Fruit fly (Drosophila melanogaster) whole organism, embryonic: Measurements from ENCODE around the gene plum.
A peak's percentile ranks its signal among the peaks of the same experiment; 100 is the strongest.

Source experiments
- Atf-2 ChIP-seq: fragments of 200-800 bp; sonication (Bioruptor generic); optimal IDR thresholded peaks from 2 replicates; lab custom pipeline; 2016; ENCODE audit warnings: missing biosample characterization, missing genetic modification characterization
- Awh ChIP-seq: fragments of 200-800 bp; sonication (Bioruptor generic); IDR thresholded peaks from 2 replicates; pipeline ENCODE4, ENCODE4 v1.3.6; 2022; ENCODE audit warnings: missing biosample characterization, missing genetic modification characterization
- CG10321 ChIP-seq: fragments of 200-800 bp; sonication (Bioruptor generic); IDR thresholded peaks from 2 replicates; pipeline ENCODE4 v1.3.6; 2022; ENCODE audit warnings: missing biosample characterization, missing genetic modification characterization
- CG12299 ChIP-seq: fragments of 200-800 bp; sonication (Bioruptor generic); optimal IDR thresholded peaks from 2 replicates; lab custom pipeline; 2018; ENCODE audit warnings: missing biosample characterization, mild to moderate bottlenecking, missing genetic modification characterization
- CG16813 ChIP-seq: fragments of 200-800 bp; sonication (Bioruptor generic); IDR thresholded peaks from 3 replicates; pipeline ENCODE4 v1.3.6; 2022; ENCODE audit warnings: missing biosample characterization, missing genetic modification characterization; ENCODE audit not compliant: partially characterized antibody
- CG1792 ChIP-seq: fragments of 200-800 bp; sonication (Bioruptor generic); optimal IDR thresholded peaks from 2 replicates; lab custom pipeline; 2016; ENCODE audit warnings: missing biosample characterization, missing genetic modification characterization
- CG1832 ChIP-seq: fragments of 200-800 bp; sonication (Bioruptor generic); optimal IDR thresholded peaks from 2 replicates; lab custom pipeline; 2017; ENCODE audit warnings: missing biosample characterization, mild to moderate bottlenecking, missing genetic modification characterization, inconsistent platforms
- CG2116 ChIP-seq: fragments of 200-800 bp; sonication (Bioruptor generic); optimal IDR thresholded peaks from 3 replicates; lab custom pipeline; 2018; ENCODE audit warnings: missing biosample characterization, mild to moderate bottlenecking, missing genetic modification characterization
- CG2875 ChIP-seq: fragments of 200-800 bp; sonication (Bioruptor generic); optimal IDR thresholded peaks from 2 replicates; lab custom pipeline; 2017; ENCODE audit warnings: missing biosample characterization, mild to moderate bottlenecking, missing genetic modification characterization, missing genetic modification reagents
- CG4854 ChIP-seq: fragments of 200-800 bp; sonication (Bioruptor generic); optimal IDR thresholded peaks from 2 replicates; lab custom pipeline; 2016; ENCODE audit warnings: missing biosample characterization, missing genetic modification characterization, inconsistent platforms
- CG7556 ChIP-seq: fragments of 200-800 bp; sonication (Bioruptor generic); optimal IDR thresholded peaks from 2 replicates; lab custom pipeline; 2017; ENCODE audit warnings: missing biosample characterization, mild to moderate bottlenecking, missing genetic modification characterization
- CG7839 ChIP-seq: fragments of 200-800 bp; sonication (Bioruptor generic); optimal IDR thresholded peaks from 3 replicates; lab custom pipeline; 2018; ENCODE audit warnings: missing biosample characterization, mild to moderate bottlenecking, missing genetic modification characterization, moderate library complexity
- CG7928 ChIP-seq: fragments of 200-800 bp; sonication (Bioruptor generic); optimal IDR thresholded peaks from 2 replicates; lab custom pipeline; 2017; ENCODE audit warnings: missing biosample characterization, mild to moderate bottlenecking, missing genetic modification characterization
- CG8290 ChIP-seq, 3 experiments: fragments of 200-800 bp; sonication (Bioruptor generic); optimal IDR thresholded peaks; 2 replicates each; lab custom pipeline; 2016 to 2019; ENCODE audit warnings: missing biosample characterization in 3 of 3, missing genetic modification characterization in 3 of 3, mild to moderate bottlenecking in 2 of 3, moderate library complexity in 1 of 3
- Dip3 ChIP-seq: fragments of 200-800 bp; sonication (Bioruptor generic); optimal IDR thresholded peaks from 3 replicates; lab custom pipeline; 2016; ENCODE audit warnings: missing biosample characterization, missing genetic modification characterization
- Drgx ChIP-seq: fragments of 200-800 bp; sonication (Bioruptor generic); IDR thresholded peaks from 2 replicates; pipeline ENCODE4 v1.3.6; 2022; ENCODE audit warnings: missing biosample characterization, missing genetic modification characterization
- E2f1 ChIP-seq: fragments of 200-800 bp; sonication (Bioruptor generic); IDR thresholded peaks from 2 replicates; pipeline ENCODE4 v1.3.6; 2022; ENCODE audit warnings: missing biosample characterization, missing genetic modification characterization
- Hey ChIP-seq: fragments of 200-800 bp; sonication (Bioruptor generic); optimal IDR thresholded peaks from 3 replicates; lab custom pipeline; 2018; ENCODE audit warnings: missing biosample characterization, mild to moderate bottlenecking, missing genetic modification characterization
- Neu2 ChIP-seq: fragments of 200-800 bp; sonication (Bioruptor generic); optimal IDR thresholded peaks from 3 replicates; lab custom pipeline; 2016; ENCODE audit warnings: missing biosample characterization, missing genetic modification characterization, borderline replicate concordance
- Sox100B ChIP-seq: fragments of 200-800 bp; sonication (Bioruptor generic); optimal IDR thresholded peaks from 3 replicates; lab custom pipeline; 2018; ENCODE audit warnings: missing biosample characterization, mild to moderate bottlenecking, missing genetic modification characterization
- ap ChIP-seq: fragments of 200-800 bp; sonication (Bioruptor generic); IDR thresholded peaks from 2 replicates; pipeline ENCODE4 v1.3.6; 2022; ENCODE audit warnings: missing biosample characterization, missing genetic modification characterization
- bigmax ChIP-seq: fragments of 200-800 bp; sonication (Bioruptor generic); optimal IDR thresholded peaks from 2 replicates; lab custom pipeline; 2018; ENCODE audit warnings: missing biosample characterization, mild to moderate bottlenecking, missing genetic modification characterization
- bsh ChIP-seq, 2 experiments: fragments of 200-800 bp; sonication (Bioruptor generic); optimal IDR thresholded peaks; 2 replicates each; lab custom pipeline; 2017 to 2018; ENCODE audit warnings: mild to moderate bottlenecking in 2 of 2, missing biosample characterization in 2 of 2, missing genetic modification characterization in 2 of 2, moderate library complexity in 1 of 2
- inv ChIP-seq: fragments of 200-800 bp; sonication (Bioruptor generic); IDR thresholded peaks from 2 replicates; pipeline ENCODE4 v1.3.6; 2022; ENCODE audit warnings: missing biosample characterization, missing genetic modification characterization; ENCODE audit not compliant: partially characterized antibody
- kah ChIP-seq: fragments of 200-800 bp; sonication (Bioruptor generic); optimal IDR thresholded peaks from 2 replicates; lab custom pipeline; 2018; ENCODE audit warnings: missing biosample characterization, mild to moderate bottlenecking, missing genetic modification characterization
- ken ChIP-seq: fragments of 200-800 bp; sonication (Bioruptor generic); IDR thresholded peaks from 3 replicates; pipeline ENCODE4 v1.3.6; 2022; ENCODE audit warnings: missing biosample characterization, missing genetic modification characterization
- nom ChIP-seq: fragments of 200-800 bp; sonication (Bioruptor generic); optimal IDR thresholded peaks from 2 replicates; lab custom pipeline; 2017; ENCODE audit warnings: missing biosample characterization, missing genetic modification characterization, mild to moderate bottlenecking, moderate library complexity, missing genetic modification reagents
- so ChIP-seq: fragments of 200-800 bp; sonication (Bioruptor generic); IDR thresholded peaks from 3 replicates; pipeline ENCODE4 v1.3.6; 2022; ENCODE audit warnings: missing biosample characterization, missing genetic modification characterization
- sug ChIP-seq: fragments of 200-800 bp; optimal IDR thresholded peaks from 2 replicates; lab custom pipeline; 2019; ENCODE audit warnings: missing biosample characterization, mild to moderate bottlenecking, missing genetic modification characterization, moderate library complexity
- tll ChIP-seq, 2 experiments: fragments of 200-800 bp in 1 of 2; fragments of >200 bp in 1 of 2; sonication (Bioruptor generic) in 1 of 2; optimal IDR thresholded peaks; 2 replicates each; lab custom pipeline; 2017 to 2019; ENCODE audit warnings: missing biosample characterization in 2 of 2, missing genetic modification characterization in 2 of 2, mild to moderate bottlenecking in 1 of 2, moderate library complexity in 1 of 2
- trem ChIP-seq: fragments of 200-800 bp; optimal IDR thresholded peaks from 3 replicates; lab custom pipeline; 2019; ENCODE audit warnings: missing biosample characterization, mild to moderate bottlenecking, missing genetic modification characterization, moderate library complexity
- wor ChIP-seq: fragments of 200-800 bp; sonication (Bioruptor generic); IDR thresholded peaks from 2 replicates; pipeline ENCODE4 v1.3.6; 2022; ENCODE audit warnings: missing biosample characterization, missing genetic modification characterization
- zfh2 ChIP-seq: fragments of 200-800 bp; sonication (Bioruptor generic); optimal IDR thresholded peaks from 2 replicates; lab custom pipeline; 2016; ENCODE audit warnings: missing biosample characterization, missing genetic modification characterization

The plum gene

DNA sequence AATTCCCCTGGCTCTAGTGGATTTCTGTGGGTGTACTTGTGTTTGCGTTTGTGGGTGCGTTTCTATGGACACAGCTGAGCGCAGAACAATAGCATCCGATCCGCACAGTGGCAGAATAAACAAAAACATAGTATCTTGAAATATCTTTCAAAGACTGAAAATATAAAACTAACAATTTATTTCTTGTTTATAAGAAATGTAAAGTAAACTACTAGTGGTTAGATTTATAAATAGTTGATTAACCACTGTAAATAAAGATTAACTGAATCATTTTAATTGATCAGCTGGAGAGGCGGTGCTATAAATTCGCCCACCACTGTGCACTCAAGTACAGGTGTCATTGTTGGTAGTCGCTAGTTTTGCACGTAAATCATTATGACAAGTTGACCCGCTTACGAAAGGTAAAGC lies 12.6 kb upstream of the plum start (continued):
- TF ChIP-seq ken (GFP tag; lab: Robert Waterston, UW) (no peak), CG2875 (GFP tag; lab: Kevin White, UChicago) (peak; percentile 53), CG1832 (GFP tag; lab: Kevin White, UChicago) (no peak), so (GFP tag; lab: Robert Waterston, UW) (no peak), CG7928 (no peak), Atf-2 (GFP tag; lab: Kevin White, UChicago) (no peak), tll (GFP tag; optimal IDR thresholded peaks at IDR 0.05; lab: Kevin White, UChicago) (no peak), CG10321 (GFP tag; lab: Robert Waterston, UW) (no peak), CG7556 (peak; percentile 56), bigmax (GFP tag; lab: Kevin White, UChicago) (no peak), inv (GFP tag; lab: Robert Waterston, UW) (no peak), Awh (0 out of 2 replicates have a peak, but pooled peaks have one; percentile 34), CG8290 (GFP tag; optimal IDR thresholded peaks at IDR 0.05; lab: Kevin White, UChicago) (no peak), CG8290 (tag; optimal IDR thresholded peaks at IDR 0.05; lab: Kevin White, UChicago) (peak in 1 of 2 experiments; percentile 48), kah (peak; percentile 23), CG1792 (GFP tag; lab: Kevin White, UChicago) (no peak), CG2116 (GFP tag; lab: Kevin White, UChicago) (no peak), CG4854 (peak; percentile 37), CG12299 (tag; lab: Kevin White, UChicago) (peak; percentile 23), Neu2 (GFP tag; lab: Kevin White, UChicago) (no peak), Hey (no peak), Dip3 (GFP tag; lab: Kevin White, UChicago) (no peak), E2f1 (GFP tag; lab: Robert Waterston, UW) (no peak), wor (GFP tag; lab: Robert Waterston, UW) (no peak), CG7839 (peak; percentile 66), zfh2 (GFP tag; lab: Kevin White, UChicago) (no peak), bsh (GFP tag; optimal IDR thresholded peaks at IDR 0.05; lab: Kevin White, UChicago) (peak in 1 of 2 experiments; percentile 65), Sox100B (GFP tag; lab: Kevin White, UChicago) (peak; percentile 53), sug (tag; lab: Kevin White, UChicago) (peak; percentile 21)

DNA sequence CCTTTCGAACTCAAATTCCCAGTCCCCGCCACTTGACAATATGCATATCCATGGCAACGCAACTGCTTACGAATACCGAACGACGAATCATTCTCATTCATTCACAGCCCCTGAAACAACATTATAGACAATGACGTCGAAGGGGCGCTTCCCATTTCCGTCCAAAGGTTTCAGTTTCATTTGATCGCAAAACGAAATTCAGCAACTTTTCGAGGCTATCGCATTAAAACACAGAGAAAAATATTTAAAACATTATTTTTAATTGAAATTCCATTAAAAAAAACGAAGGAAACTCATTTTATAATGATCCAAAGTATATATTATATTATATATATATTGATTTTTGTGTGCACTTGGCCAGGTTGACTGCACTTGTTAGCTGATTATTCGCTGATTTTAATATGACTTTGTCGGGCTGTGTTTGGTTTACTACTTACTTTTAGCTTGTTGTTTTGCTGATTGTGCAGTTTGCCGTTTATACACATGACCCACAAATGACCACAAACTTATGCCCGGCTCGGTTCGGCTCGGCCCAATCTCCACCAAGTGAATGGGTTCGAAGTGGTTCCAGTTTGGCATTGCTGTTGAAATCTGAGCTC lies 11.4 kb upstream of the plum start:
- TF ChIP-seq ap (GFP tag; lab: Robert Waterston, UW) (no peak), trem (tag; lab: Kevin White, UChicago) (no peak)

DNA sequence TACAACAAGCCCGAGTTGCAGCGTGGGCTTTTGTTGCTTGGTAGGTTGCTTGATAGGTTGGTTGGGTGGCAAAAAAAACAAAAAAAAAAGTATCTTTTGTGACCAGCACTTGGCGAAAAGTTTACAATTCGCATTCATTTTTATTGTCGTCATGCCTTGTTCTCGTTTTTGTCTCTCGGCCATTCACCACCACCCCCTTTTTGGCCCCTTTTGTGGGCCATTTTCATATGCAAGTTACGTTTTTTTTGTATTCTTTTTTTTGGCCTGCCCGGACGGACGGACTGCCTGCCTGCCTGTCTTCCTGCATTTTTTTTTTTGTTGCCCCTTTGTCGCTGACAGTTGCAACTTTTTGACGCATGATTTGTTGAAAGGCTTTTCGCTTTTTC lies 8.4 kb upstream of the plum start:
- TF ChIP-seq Drgx (GFP tag; lab: Robert Waterston, UW) (0 out of 2 replicates have a peak, but pooled peaks have one; percentile 29), nom (GFP tag; lab: Kevin White, UChicago) (peak; percentile 74), bsh (GFP tag; optimal IDR thresholded peaks at IDR 0.05; lab: Kevin White, UChicago) (peak in 1 of 2 experiments; percentile 30), CG16813 (GFP tag; lab: Robert Waterston, UW) (no peak)
- TF ChIP-seq, all 482 proteins: peak for 3
